Worm (Caenorhabditis elegans): ENCODE data around the gene ZK836.3.

DNA sequence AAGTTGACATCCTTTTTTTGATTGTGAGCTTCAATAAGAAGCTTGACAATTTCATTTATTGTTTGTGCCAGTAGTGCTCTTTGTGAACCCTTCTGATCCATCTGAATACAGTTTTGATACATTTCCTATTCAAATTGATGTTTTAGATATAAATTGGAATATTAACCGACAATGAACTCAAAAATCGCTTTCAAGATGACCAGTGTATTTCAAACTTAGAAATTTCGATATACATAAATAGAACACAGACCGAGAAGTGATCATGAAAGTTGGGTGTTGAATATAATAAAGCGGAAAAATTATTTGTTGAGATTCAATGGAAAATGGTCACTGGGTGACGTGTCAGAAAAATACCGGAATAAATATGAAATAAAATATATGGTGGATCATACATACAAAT is 14.4 kb downstream of the ZK836.3 start, which contains the start of gene elpc-3:
- TF ChIP-seq chd-7 (tag; optimal IDR thresholded peaks at IDR 0.05) (no peak), B0261.1 (tag; optimal IDR thresholded peaks at IDR 0.05) (no peak), dpl-1 (GFP tag; optimal IDR thresholded peaks at IDR 0.05) (no peak), atf-7 (tag; optimal IDR thresholded peaks at IDR 0.05) (no peak), F49E8.2 (tag; optimal IDR thresholded peaks at IDR 0.05; ENCODE audit: insufficient read depth) (no peak), F22D6.2 (tag; optimal IDR thresholded peaks at IDR 0.05) (no peak)

All from whole organism, young adult.